Worm (Caenorhabditis elegans) whole organism, L4 larva: ENCODE data around the gene srlf-32.

ENCODE experiments used
- D1046.2 ChIP-seq: fragments of 200-800 bp; sonication (Bioruptor generic); IDR thresholded peaks from 2 replicates; pipeline ENCODE4 v1.3.6; 2022; ENCODE audit warnings: missing genetic modification characterization, missing compliant biosample characterization
- F10B5.3 ChIP-seq: sonication (generic microtip); optimal IDR thresholded peaks from 2 replicates; lab custom pipeline; 2016; ENCODE audit warnings: mild to moderate bottlenecking, missing genetic modification characterization, missing compliant biosample characterization
- T20F7.1 ChIP-seq: fragments of 200-800 bp; sonication (Bioruptor generic); optimal IDR thresholded peaks from 2 replicates; lab custom pipeline; 2018; ENCODE audit warnings: mild to moderate bottlenecking, missing genetic modification characterization, missing compliant biosample characterization
- Y5F2A.4 ChIP-seq: fragments of 200-800 bp; sonication (Bioruptor generic); optimal IDR thresholded peaks from 2 replicates; lab custom pipeline; 2018; ENCODE audit warnings: mild to moderate bottlenecking, missing genetic modification characterization, missing compliant biosample characterization
- ZK546.5 ChIP-seq, 2 experiments: sonication (generic microtip); optimal IDR thresholded peaks; 2 replicates each; lab custom pipeline; 2017; ENCODE audit warnings: missing biosample characterization in 2 of 2, missing genetic modification characterization in 2 of 2
- aha-1 ChIP-seq: fragments of 150-350 bp; peaks from one replicate; lab custom pipeline; 2014; ENCODE audit warnings: missing biosample characterization, missing genetic modification characterization
- aly-2 ChIP-seq: sonication (generic microtip); optimal IDR thresholded peaks from 2 replicates; lab custom pipeline; 2018; ENCODE audit warnings: missing biosample characterization, missing genetic modification characterization
- ceh-28 ChIP-seq: fragments of 150-350 bp; optimal IDR thresholded peaks from 2 replicates; lab custom pipeline; 2014; ENCODE audit warnings: missing biosample characterization, missing genetic modification reagents, missing genetic modification characterization
- ceh-82 ChIP-seq: sonication (generic microtip); optimal IDR thresholded peaks from 2 replicates; lab custom pipeline; 2017; ENCODE audit warnings: missing biosample characterization, missing genetic modification characterization
- ces-1 ChIP-seq: fragments of 150-350 bp; sonication (generic microtip); optimal IDR thresholded peaks from 4 replicates; lab custom pipeline; 2014; ENCODE audit warnings: missing biosample characterization, missing genetic modification reagents, missing genetic modification characterization
- cey-2 ChIP-seq: sonication (generic microtip); optimal IDR thresholded peaks from 3 replicates; lab custom pipeline; 2017; ENCODE audit warnings: missing genetic modification characterization, mild to moderate bottlenecking, missing compliant biosample characterization, antibody characterized with exemption, borderline replicate concordance; ENCODE audit not compliant: insufficient read depth
- ctbp-1 ChIP-seq: fragments of 200-800 bp; sonication (Bioruptor generic); IDR thresholded peaks from 2 replicates; pipeline ENCODE4 v1.3.6; 2022; ENCODE audit warnings: missing genetic modification reagents, missing genetic modification characterization, missing compliant biosample characterization
- daf-16 ChIP-seq, 3 experiments: sonication (generic microtip); optimal IDR thresholded peaks; 2 replicates each; lab custom pipeline; 2016 to 2017; ENCODE audit warnings: missing genetic modification characterization in 3 of 3, missing genetic modification reagents in 3 of 3, mild to moderate bottlenecking in 2 of 3, missing compliant biosample characterization in 2 of 3, missing biosample characterization in 1 of 3, moderate library complexity in 1 of 3
- dmd-6 ChIP-seq: fragments of 200-800 bp; sonication (Bioruptor generic); IDR thresholded peaks from 2 replicates; pipeline ENCODE4 v1.3.6; 2022; ENCODE audit warnings: missing genetic modification reagents, missing genetic modification characterization, missing compliant biosample characterization
- egl-27 ChIP-seq: sonication (generic microtip); optimal IDR thresholded peaks from 3 replicates; lab custom pipeline; 2017; ENCODE audit warnings: missing biosample characterization, missing genetic modification reagents, missing genetic modification characterization
- gei-8 ChIP-seq: fragments of 200-800 bp; sonication (Bioruptor generic); optimal IDR thresholded peaks from 2 replicates; lab custom pipeline; 2018; ENCODE audit warnings: mild to moderate bottlenecking, missing genetic modification characterization, missing compliant biosample characterization
- hlh-11 ChIP-seq: fragments of 200-800 bp; sonication (Bioruptor generic); optimal IDR thresholded peaks from 2 replicates; lab custom pipeline; 2018; ENCODE audit warnings: mild to moderate bottlenecking, missing genetic modification characterization, missing compliant biosample characterization
- hlh-30 ChIP-seq: sonication (generic microtip); optimal IDR thresholded peaks from 2 replicates; lab custom pipeline; 2017; ENCODE audit warnings: antibody characterized with exemption, mild to moderate bottlenecking, missing genetic modification characterization, missing compliant biosample characterization; ENCODE audit not compliant: insufficient read depth
- hmg-1.1 ChIP-seq: fragments of 200-800 bp; sonication (Bioruptor generic); IDR thresholded peaks from 2 replicates; pipeline ENCODE4 v1.3.6; 2022; ENCODE audit warnings: missing genetic modification reagents, missing genetic modification characterization, missing compliant biosample characterization
- lim-7 ChIP-seq: fragments of 200-800 bp; sonication (Bioruptor generic); IDR thresholded peaks from 2 replicates; pipeline ENCODE4 v1.3.6; 2022; ENCODE audit warnings: missing genetic modification characterization, missing compliant biosample characterization
- lin-1 ChIP-seq: fragments of 200-800 bp; sonication (Bioruptor generic); IDR thresholded peaks from 2 replicates; pipeline ENCODE4 v1.3.6; 2022; ENCODE audit warnings: missing genetic modification reagents, missing genetic modification characterization, missing compliant biosample characterization
- lin-38 ChIP-seq: fragments of 200-800 bp; sonication (Bioruptor generic); IDR thresholded peaks from 2 replicates; pipeline ENCODE4 v1.3.6; 2022; ENCODE audit warnings: missing genetic modification reagents, missing genetic modification characterization, missing compliant biosample characterization
- lsy-2 ChIP-seq, 2 experiments: fragments of 150-350 bp in 1 of 2; sonication (generic microtip) in 1 of 2; optimal IDR thresholded peaks; 2 replicates each; lab custom pipeline; 2014 to 2017; ENCODE audit warnings: missing biosample characterization in 2 of 2, missing genetic modification characterization in 2 of 2
- mdl-1 ChIP-seq, 2 experiments: fragments of 150-350 bp in 1 of 2; sonication (generic microtip) in 1 of 2; optimal IDR thresholded peaks; 2 replicates each; lab custom pipeline; 2014 to 2017; ENCODE audit warnings: missing biosample characterization in 2 of 2, missing genetic modification characterization in 2 of 2
- mes-2 ChIP-seq: sonication (generic microtip); optimal IDR thresholded peaks from 2 replicates; lab custom pipeline; 2016; ENCODE audit warnings: missing genotype, mild to moderate bottlenecking, missing genetic modification characterization, missing compliant biosample characterization; ENCODE audit not compliant: poor library complexity, severe bottlenecking
- mxl-2 ChIP-seq: fragments of 200-800 bp; sonication (Bioruptor generic); conservative IDR thresholded peaks from 2 replicates; pipeline ENCODE4 v1.3.6; 2022; ENCODE audit warnings: missing genetic modification reagents, missing genetic modification characterization, missing compliant biosample characterization
- mxl-3 ChIP-seq: fragments of 200-800 bp; sonication (Bioruptor generic); optimal IDR thresholded peaks from 2 replicates; lab custom pipeline; 2018; ENCODE audit warnings: mild to moderate bottlenecking, missing genetic modification characterization, missing compliant biosample characterization
- nhr-11 ChIP-seq: fragments of 150-350 bp; optimal IDR thresholded peaks from 2 replicates; lab custom pipeline; 2014; ENCODE audit warnings: missing biosample characterization, missing genetic modification characterization
- nhr-25 ChIP-seq: sonication (generic microtip); optimal IDR thresholded peaks from 2 replicates; lab custom pipeline; 2017; ENCODE audit warnings: missing genetic modification characterization, mild to moderate bottlenecking, missing compliant biosample characterization, antibody characterized with exemption, moderate library complexity, borderline replicate concordance; ENCODE audit not compliant: insufficient read depth
- nhr-28 ChIP-seq: fragments of 150-350 bp; optimal IDR thresholded peaks from 2 replicates; lab custom pipeline; 2014; ENCODE audit warnings: missing biosample characterization, missing genetic modification characterization
- nhr-41 ChIP-seq: fragments of 200-800 bp; sonication (Bioruptor generic); IDR thresholded peaks from 2 replicates; pipeline ENCODE4 v1.3.6; 2022; ENCODE audit warnings: missing genetic modification reagents, missing genetic modification characterization, missing compliant biosample characterization
- nhr-48 ChIP-seq: sonication (generic microtip); optimal IDR thresholded peaks from 2 replicates; lab custom pipeline; 2016; ENCODE audit warnings: mild to moderate bottlenecking, missing genetic modification characterization, missing compliant biosample characterization
- nhr-76 ChIP-seq: fragments of 150-350 bp; optimal IDR thresholded peaks from 2 replicates; lab custom pipeline; 2014; ENCODE audit warnings: missing biosample characterization, missing genetic modification characterization
- pqm-1 ChIP-seq: sonication (generic microtip); optimal IDR thresholded peaks from 2 replicates; lab custom pipeline; 2017; ENCODE audit warnings: missing biosample characterization, missing genetic modification characterization
- rbr-2 ChIP-seq: sonication (generic microtip); optimal IDR thresholded peaks from 2 replicates; lab custom pipeline; 2016; ENCODE audit warnings: missing genotype, missing genetic modification characterization, missing compliant biosample characterization
- sdz-12 ChIP-seq: fragments of 200-800 bp; sonication (Bioruptor generic); optimal IDR thresholded peaks from 2 replicates; lab custom pipeline; 2018; ENCODE audit warnings: mild to moderate bottlenecking, missing genetic modification characterization, missing compliant biosample characterization
- skn-1 ChIP-seq: fragments of 150-350 bp; optimal IDR thresholded peaks from 2 replicates; lab custom pipeline; 2014; ENCODE audit warnings: missing biosample characterization, missing genetic modification characterization
- snpc-4 ChIP-seq: fragments of 150-350 bp; optimal IDR thresholded peaks from 2 replicates; lab custom pipeline; 2014; ENCODE audit warnings: missing biosample characterization, missing genetic modification characterization
- unc-62 ChIP-seq, 3 experiments: fragments of 150-350 bp in 1 of 3; sonication (generic microtip); optimal IDR thresholded peaks in 2 of 3; peaks in 1 of 3; 1 replicate in 1 of 3; 2 replicates in 2 of 3; lab custom pipeline; 2014 to 2017; ENCODE audit warnings: missing biosample characterization in 3 of 3, missing genetic modification characterization in 3 of 3, missing genetic modification reagents in 3 of 3, missing genotype in 1 of 3
- zag-1 ChIP-seq: fragments of 150-350 bp; optimal IDR thresholded peaks from 2 replicates; lab custom pipeline; 2014; ENCODE audit warnings: missing biosample characterization, missing genetic modification characterization
- zip-2 ChIP-seq: fragments of 150-350 bp; optimal IDR thresholded peaks from 2 replicates; lab custom pipeline; 2014; ENCODE audit warnings: missing biosample characterization, missing genetic modification characterization
- ztf-11 ChIP-seq: fragments of 150-350 bp; optimal IDR thresholded peaks from 2 replicates; lab custom pipeline; 2014; ENCODE audit warnings: missing biosample characterization, missing genetic modification characterization

Gene srlf-32

DNA sequence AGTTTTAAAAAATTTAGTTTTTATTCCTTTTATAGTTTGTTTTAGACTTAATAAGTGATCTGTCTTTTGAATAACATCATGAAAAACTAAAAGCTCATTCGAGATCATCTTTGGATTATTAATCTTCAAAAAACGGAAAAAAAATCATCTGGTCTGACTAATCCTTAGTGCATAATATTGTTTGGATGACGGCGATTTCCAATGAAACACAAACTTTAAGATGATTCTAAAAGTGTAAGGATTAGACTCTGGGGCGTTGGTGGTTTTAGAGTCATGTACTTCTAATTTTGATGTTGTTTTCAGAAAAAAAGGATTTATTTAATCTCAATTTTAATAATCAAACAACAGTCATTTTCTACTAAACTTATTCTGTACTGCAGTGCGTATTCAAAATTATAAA lies 32.5 kb upstream of the srlf-32 start:
- TF ChIP-seq aha-1 (tag; lab: Kevin White, UChicago) (no peak), rbr-2 (tag; lab: Kevin White, UChicago) (no peak), ces-1 (GFP tag; lab: Kevin White, UChicago) (no peak), dmd-6 (GFP tag; lab: Robert Waterston, UW) (no peak), lim-7 (GFP tag; lab: Robert Waterston, UW) (no peak), sdz-12 (no peak), skn-1 (tag; lab: Kevin White, UChicago) (no peak), nhr-41 (GFP tag; lab: Robert Waterston, UW) (no peak), zip-2 (tag; lab: Kevin White, UChicago) (no peak), D1046.2 (no peak), hlh-11 (tag; lab: Kevin White, UChicago) (no peak)
- TF ChIP-seq, all 104 proteins: peak for 0

DNA sequence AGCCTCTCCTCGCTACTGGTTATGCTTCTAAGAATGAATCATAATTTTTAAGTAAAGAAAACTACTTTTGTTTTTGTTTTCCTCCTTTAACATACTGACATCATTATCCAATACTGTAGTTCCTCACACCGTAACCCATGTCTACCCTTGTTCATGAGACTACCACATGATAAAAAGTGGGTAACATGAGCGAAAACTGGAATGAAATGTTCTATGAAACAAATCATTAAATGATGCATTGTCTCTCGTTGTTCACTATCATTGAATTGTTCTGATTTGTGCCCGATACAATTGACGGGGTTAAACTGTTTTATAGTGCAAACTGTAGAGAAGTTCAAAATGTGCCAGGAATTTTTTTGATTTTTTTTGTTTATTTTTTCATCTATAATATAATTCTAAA lies 28.1 kb upstream of the srlf-32 start:
- TF ChIP-seq ZK546.5 (tag; optimal IDR thresholded peaks at IDR 0.05; lab: Kevin White, UChicago) (no peak), T20F7.1 (GFP tag; lab: Kevin White, UChicago) (no peak), egl-27 (tag; lab: Kevin White, UChicago) (no peak), lin-1 (no peak), mxl-2 (GFP tag; lab: Robert Waterston, UW) (no peak), gei-8 (no peak), nhr-25 (tag; lab: Kevin White, UChicago) (no peak), nhr-28 (tag; lab: Kevin White, UChicago) (peak; percentile 87), ceh-82 (no peak), hlh-11 (tag; lab: Kevin White, UChicago) (peak; percentile 53), pqm-1 (peak; percentile 24), mxl-3 (GFP tag; lab: Kevin White, UChicago) (peak; percentile 41), hlh-30 (peak; percentile 85), lin-38 (GFP tag; lab: Robert Waterston, UW) (no peak), nhr-48 (peak; percentile 70), ctbp-1 (GFP tag; lab: Robert Waterston, UW) (no peak), snpc-4 (tag; lab: Kevin White, UChicago) (no peak), zag-1 (tag; lab: Kevin White, UChicago) (no peak), mdl-1 (tag; optimal IDR thresholded peaks at IDR 0.05; lab: Kevin White, UChicago) (peak in 1 of 2 experiments; percentile 44), mes-2 (tag; lab: Kevin White, UChicago) (no peak), daf-16 (GFP tag; optimal IDR thresholded peaks at IDR 0.05; lab: Kevin White, UChicago) (no peak), daf-16 (tag; optimal IDR thresholded peaks at IDR 0.05; lab: Kevin White, UChicago) (no peak), nhr-11 (no peak), dmd-6 (GFP tag; lab: Robert Waterston, UW) (peak; percentile 71), cey-2 (tag; lab: Kevin White, UChicago) (peak; percentile 8), ztf-11 (tag; lab: Kevin White, UChicago) (no peak), rbr-2 (tag; lab: Kevin White, UChicago) (no peak), ceh-28 (no peak), hmg-1.1 (GFP tag; lab: Robert Waterston, UW) (no peak), F10B5.3 (no peak), Y5F2A.4 (GFP tag; lab: Kevin White, UChicago) (no peak), lsy-2 (tag; optimal IDR thresholded peaks at IDR 0.05; lab: Kevin White, UChicago) (peak in 1 of 2 experiments; percentile 67), aly-2 (tag; lab: Kevin White, UChicago) (no peak), aha-1 (tag; lab: Kevin White, UChicago) (peak; percentile 91), unc-62 (GFP tag; optimal IDR thresholded peaks at IDR 0.05 in 1 of 2; lab: Kevin White, UChicago) (peak in 1 of 2 experiments; percentile 85), unc-62 (tag; optimal IDR thresholded peaks at IDR 0.05; lab: Kevin White, UChicago) (no peak), nhr-76 (tag; lab: Kevin White, UChicago) (no peak)
